Fruit fly (Drosophila melanogaster) whole organism, embryonic: Measurements from ENCODE around the gene dwg.

Source experiments
- Bgb ChIP-seq: fragments of 200-800 bp; sonication (Bioruptor generic); IDR thresholded peaks from 2 replicates; pipeline ENCODE4 v1.3.6; 2022; ENCODE audit warnings: missing biosample characterization, missing genetic modification characterization; ENCODE audit not compliant: partially characterized antibody
- CG10543 ChIP-seq: fragments of 200-800 bp; sonication (Bioruptor generic); optimal IDR thresholded peaks from 3 replicates; lab custom pipeline; 2017; ENCODE audit warnings: missing biosample characterization, mild to moderate bottlenecking, missing genetic modification characterization, moderate library complexity
- CG11504 ChIP-seq: fragments of 200-800 bp; sonication (Bioruptor generic); optimal IDR thresholded peaks from 3 replicates; lab custom pipeline; 2019; ENCODE audit warnings: missing biosample characterization, mild to moderate bottlenecking, missing genetic modification characterization, moderate library complexity
- CG11560 ChIP-seq: fragments of 200-800 bp; sonication (Bioruptor generic); IDR thresholded peaks from 3 replicates; pipeline ENCODE4 v1.3.6; 2022; ENCODE audit warnings: missing biosample characterization, missing genetic modification characterization
- CG12219 ChIP-seq: fragments of 200-800 bp; sonication (Bioruptor generic); optimal IDR thresholded peaks from 3 replicates; lab custom pipeline; 2018; ENCODE audit warnings: missing biosample characterization, mild to moderate bottlenecking, missing genetic modification characterization
- CG14014 ChIP-seq: fragments of 200-800 bp; sonication (Bioruptor generic); IDR thresholded peaks from 2 replicates; pipeline ENCODE4 v1.3.6; 2022; ENCODE audit warnings: missing biosample characterization, missing genetic modification characterization
- CG15269 ChIP-seq: fragments of 200-800 bp; sonication (Bioruptor generic); optimal IDR thresholded peaks from 2 replicates; lab custom pipeline; 2018; ENCODE audit warnings: missing biosample characterization, mild to moderate bottlenecking, missing genetic modification characterization, moderate library complexity
- CG1647 ChIP-seq: fragments of 200-800 bp; sonication (Bioruptor generic); optimal IDR thresholded peaks from 3 replicates; lab custom pipeline; 2016; ENCODE audit warnings: missing biosample characterization, missing genetic modification characterization
- CG17361 ChIP-seq: fragments of 200-800 bp; sonication (Bioruptor generic); IDR thresholded peaks from 3 replicates; pipeline ENCODE4 v1.3.6; 2022; ENCODE audit warnings: missing biosample characterization, missing genetic modification characterization
- CG2712 ChIP-seq: fragments of 200-800 bp; optimal IDR thresholded peaks from 3 replicates; lab custom pipeline; 2019; ENCODE audit warnings: missing biosample characterization, mild to moderate bottlenecking, missing genetic modification characterization, moderate library complexity
- CG30020 ChIP-seq: fragments of 200-800 bp; optimal IDR thresholded peaks from 2 replicates; lab custom pipeline; 2019; ENCODE audit warnings: missing biosample characterization, mild to moderate bottlenecking, missing genetic modification characterization, moderate library complexity
- CG7271 ChIP-seq: fragments of 200-800 bp; sonication (Bioruptor generic); optimal IDR thresholded peaks from 2 replicates; lab custom pipeline; 2018; ENCODE audit warnings: missing biosample characterization, mild to moderate bottlenecking, missing genetic modification characterization, moderate library complexity
- CG7745 ChIP-seq: fragments of 200-800 bp; sonication (Bioruptor generic); optimal IDR thresholded peaks from 2 replicates; lab custom pipeline; 2018; ENCODE audit warnings: missing biosample characterization, mild to moderate bottlenecking, missing genetic modification characterization, moderate library complexity
- CG7928 ChIP-seq: fragments of 200-800 bp; sonication (Bioruptor generic); optimal IDR thresholded peaks from 2 replicates; lab custom pipeline; 2017; ENCODE audit warnings: missing biosample characterization, mild to moderate bottlenecking, missing genetic modification characterization
- CG7987 ChIP-seq: fragments of 200-800 bp; sonication (Bioruptor generic); optimal IDR thresholded peaks from 2 replicates; lab custom pipeline; 2018; ENCODE audit warnings: missing biosample characterization, mild to moderate bottlenecking, missing genetic modification characterization, moderate library complexity
- E2f1 ChIP-seq: fragments of 200-800 bp; sonication (Bioruptor generic); IDR thresholded peaks from 2 replicates; pipeline ENCODE4 v1.3.6; 2022; ENCODE audit warnings: missing biosample characterization, missing genetic modification characterization
- Eip74EF ChIP-seq, 2 experiments: fragments of 200-800 bp in 1 of 2; fragments of >200 bp in 1 of 2; sonication (Bioruptor generic) in 1 of 2; optimal IDR thresholded peaks; 2 replicates each; lab custom pipeline; 2017 to 2019; ENCODE audit warnings: missing biosample characterization in 2 of 2, missing genetic modification characterization in 2 of 2, mild to moderate bottlenecking in 1 of 2, moderate library complexity in 1 of 2
- Hand ChIP-seq: fragments of 200-800 bp; sonication (Bioruptor generic); optimal IDR thresholded peaks from 2 replicates; lab custom pipeline; 2017; ENCODE audit warnings: mild to moderate bottlenecking, missing biosample characterization, missing genetic modification reagents, missing genetic modification characterization
- HmgD ChIP-seq: fragments of 200-800 bp; sonication (Bioruptor generic); optimal IDR thresholded peaks from 3 replicates; lab custom pipeline; 2016; ENCODE audit warnings: missing biosample characterization, missing genetic modification characterization
- MESR4 ChIP-seq: fragments of 200-800 bp; sonication (Bioruptor generic); optimal IDR thresholded peaks from 2 replicates; lab custom pipeline; 2018; ENCODE audit warnings: missing biosample characterization, mild to moderate bottlenecking, missing genetic modification characterization, moderate library complexity
- MTF-1 ChIP-seq: fragments of 200-800 bp; sonication (Bioruptor generic); optimal IDR thresholded peaks from 2 replicates; lab custom pipeline; 2018; ENCODE audit warnings: missing biosample characterization, mild to moderate bottlenecking, missing genetic modification characterization, borderline replicate concordance
- NK7.1 ChIP-seq: fragments of 200-800 bp; sonication (Bioruptor generic); optimal IDR thresholded peaks from 3 replicates; lab custom pipeline; 2016; ENCODE audit warnings: missing biosample characterization, missing genetic modification characterization
- PHDP ChIP-seq: fragments of 200-800 bp; sonication (Bioruptor generic); optimal IDR thresholded peaks from 3 replicates; lab custom pipeline; 2018; ENCODE audit warnings: missing biosample characterization, mild to moderate bottlenecking, missing genetic modification characterization, moderate library complexity
- Side ChIP-seq: fragments of 200-800 bp; sonication (Bioruptor generic); optimal IDR thresholded peaks from 2 replicates; lab custom pipeline; 2016; ENCODE audit warnings: missing biosample characterization, missing genetic modification characterization
- Stat92E ChIP-seq, 3 experiments: fragments of >200 bp in 2 of 3; fragments of 200-800 bp in 1 of 3; sonication (Bioruptor generic) in 1 of 3; optimal IDR thresholded peaks; 2 replicates each; lab custom pipeline; 2017 to 2019; ENCODE audit warnings: missing biosample characterization in 3 of 3, missing genetic modification characterization in 3 of 3, mild to moderate bottlenecking in 1 of 3, moderate library complexity in 1 of 3
- YL-1 ChIP-seq: fragments of 200-800 bp; sonication (Bioruptor generic); optimal IDR thresholded peaks from 3 replicates; lab custom pipeline; 2017; ENCODE audit warnings: missing biosample characterization, mild to moderate bottlenecking, missing genetic modification characterization
- bigmax ChIP-seq: fragments of 200-800 bp; sonication (Bioruptor generic); optimal IDR thresholded peaks from 2 replicates; lab custom pipeline; 2018; ENCODE audit warnings: missing biosample characterization, mild to moderate bottlenecking, missing genetic modification characterization
- cg ChIP-seq: fragments of 200-800 bp; sonication (Bioruptor generic); optimal IDR thresholded peaks from 3 replicates; lab custom pipeline; 2019; ENCODE audit warnings: missing biosample characterization, mild to moderate bottlenecking, missing genetic modification characterization, moderate library complexity
- dan ChIP-seq: fragments of 200-800 bp; sonication (Bioruptor generic); IDR thresholded peaks from 2 replicates; pipeline ENCODE4 v1.3.6; 2022; ENCODE audit warnings: missing biosample characterization, missing genetic modification characterization
- emc ChIP-seq: fragments of 200-800 bp; sonication (Bioruptor generic); optimal IDR thresholded peaks from 2 replicates; lab custom pipeline; 2016; ENCODE audit warnings: missing biosample characterization, missing genetic modification characterization
- ftz-f1 ChIP-seq: fragments of 200-800 bp; sonication (Bioruptor generic); optimal IDR thresholded peaks from 2 replicates; lab custom pipeline; 2016; ENCODE audit warnings: missing biosample characterization, missing genetic modification characterization
- gce ChIP-seq: fragments of 200-800 bp; sonication (Bioruptor generic); IDR thresholded peaks from 3 replicates; pipeline ENCODE4 v1.3.6; 2022; ENCODE audit warnings: missing biosample characterization, missing genetic modification characterization
- gt ChIP-seq: fragments of 200-800 bp; sonication (Bioruptor generic); IDR thresholded peaks from 2 replicates; pipeline ENCODE4 v1.3.6; 2022; ENCODE audit warnings: missing biosample characterization, missing genetic modification characterization
- lilli ChIP-seq: fragments of 200-800 bp; sonication (Bioruptor generic); optimal IDR thresholded peaks from 3 replicates; lab custom pipeline; 2016; ENCODE audit warnings: missing biosample characterization, missing genetic modification characterization
- onecut ChIP-seq: fragments of 200-800 bp; sonication (Bioruptor generic); IDR thresholded peaks from 2 replicates; pipeline ENCODE4 v1.3.6; 2022; ENCODE audit warnings: missing biosample characterization, missing genetic modification characterization
- otp ChIP-seq: fragments of 200-800 bp; sonication (Bioruptor generic); IDR thresholded peaks from 3 replicates; pipeline ENCODE4, ENCODE4 v1.3.6; 2022; ENCODE audit warnings: missing biosample characterization, missing genetic modification characterization
- pan ChIP-seq, 4 experiments: fragments of >200 bp in 3 of 4; fragments of 200-800 bp in 1 of 4; sonication (Bioruptor generic) in 1 of 4; optimal IDR thresholded peaks in 3 of 4; IDR thresholded peaks in 1 of 4; 2 replicates each; pipeline versions ENCODE4 v1.3.6 to Lab custom; 2017 to 2022; ENCODE audit warnings: missing biosample characterization in 2 of 4, missing genetic modification characterization in 2 of 4, mixed read lengths in 1 of 4
- pfk ChIP-seq: fragments of 200-800 bp; sonication (Bioruptor generic); optimal IDR thresholded peaks from 2 replicates; lab custom pipeline; 2018; ENCODE audit warnings: missing biosample characterization, mild to moderate bottlenecking, missing genetic modification characterization, moderate library complexity
- pho ChIP-seq: fragments of 200-800 bp; sonication (Bioruptor generic); optimal IDR thresholded peaks from 2 replicates; lab custom pipeline; 2016; ENCODE audit warnings: missing biosample characterization, missing genetic modification characterization
- pros ChIP-seq: fragments of 200-800 bp; sonication (Bioruptor generic); optimal IDR thresholded peaks from 3 replicates; lab custom pipeline; 2019; ENCODE audit warnings: missing biosample characterization, mild to moderate bottlenecking, missing genetic modification characterization, moderate library complexity
- psq ChIP-seq: fragments of 200-800 bp; sonication (Bioruptor generic); optimal IDR thresholded peaks from 2 replicates; lab custom pipeline; 2017; ENCODE audit warnings: missing biosample characterization, missing genetic modification characterization
- rib ChIP-seq: fragments of 200-800 bp; sonication (Bioruptor generic); IDR thresholded peaks from 2 replicates; pipeline ENCODE4 v1.3.6; 2022; ENCODE audit warnings: missing biosample characterization, missing genetic modification characterization
- row ChIP-seq: fragments of 200-800 bp; sonication (Bioruptor generic); IDR thresholded peaks from 3 replicates; pipeline ENCODE4 v1.3.6; 2022; ENCODE audit warnings: missing biosample characterization, missing genetic modification characterization
- sc ChIP-seq, 3 experiments: fragments of >200 bp in 2 of 3; fragments of 200-800 bp in 1 of 3; sonication (Bioruptor generic) in 1 of 3; optimal IDR thresholded peaks; 2 replicates in 2 of 3; 3 replicates in 1 of 3; lab custom pipeline; 2017; ENCODE audit warnings: mild to moderate bottlenecking in 1 of 3, missing biosample characterization in 1 of 3, missing genetic modification characterization in 1 of 3, missing genetic modification reagents in 1 of 3
- slp2 ChIP-seq: fragments of 200-800 bp; sonication (Bioruptor generic); optimal IDR thresholded peaks from 2 replicates; lab custom pipeline; 2016; ENCODE audit warnings: missing biosample characterization, missing genetic modification characterization
- sr ChIP-seq: fragments of 200-800 bp; sonication (Bioruptor generic); IDR thresholded peaks from 3 replicates; pipeline ENCODE4 v1.3.6; 2022; ENCODE audit warnings: missing biosample characterization, missing genetic modification characterization
- wdn ChIP-seq: fragments of 200-800 bp; sonication (Bioruptor generic); IDR thresholded peaks from 2 replicates; pipeline ENCODE4 v1.3.6; 2022; ENCODE audit warnings: missing biosample characterization, missing genetic modification characterization
- yki ChIP-seq: fragments of >200 bp; optimal IDR thresholded peaks from 3 replicates; lab custom pipeline; 2018
- zen ChIP-seq: fragments of 200-800 bp; sonication (Bioruptor generic); optimal IDR thresholded peaks from 3 replicates; lab custom pipeline; 2018; ENCODE audit warnings: missing biosample characterization, mild to moderate bottlenecking, missing genetic modification characterization, moderate library complexity

Gene dwg

DNA sequence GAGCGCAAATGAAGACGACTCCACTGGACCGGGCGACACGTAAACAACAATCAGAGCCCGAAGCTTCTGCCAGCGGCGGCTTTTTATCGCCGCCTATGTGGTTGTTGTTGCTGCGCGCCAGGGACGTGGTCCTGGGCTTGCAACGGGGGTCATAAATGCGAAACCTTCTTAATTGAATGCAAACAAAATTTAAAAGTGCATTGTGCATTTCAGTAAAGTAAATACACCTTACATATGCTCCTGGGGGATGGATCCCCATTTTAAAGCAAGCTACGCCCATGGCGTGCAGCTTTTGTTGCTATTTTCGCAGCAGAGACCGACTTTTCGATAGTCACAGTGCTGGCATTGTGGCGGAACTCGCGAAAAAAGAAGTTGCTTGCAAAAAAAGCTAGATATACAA is 23.8 kb upstream of the dwg start, which contains the start of gene Ugalt (continued):
- TF ChIP-seq NK7.1 (GFP tag; lab: Kevin White, UChicago) (peak; percentile 100), pfk (peak; percentile 89), CG2712 (tag; lab: Kevin White, UChicago) (peak; percentile 100), CG30020 (peak; percentile 94), CG12219 (GFP tag; lab: Kevin White, UChicago) (peak; percentile 100), pros (GFP tag; lab: Kevin White, UChicago) (peak; percentile 95), Side (peak; percentile 100), CG11504 (tag; lab: Kevin White, UChicago) (peak; percentile 99), ftz-f1 (GFP tag; lab: Kevin White, UChicago) (peak; percentile 99), row (GFP tag; lab: Robert Waterston, UW) (peak; percentile 100), HmgD (GFP tag; lab: Kevin White, UChicago) (peak; percentile 100), zen (tag; lab: Kevin White, UChicago) (peak; percentile 100), onecut (peak; percentile 100), CG14014 (GFP tag; lab: Robert Waterston, UW) (peak; percentile 100), CG10543 (GFP tag; lab: Kevin White, UChicago) (peak; percentile 100), E2f1 (GFP tag; lab: Robert Waterston, UW) (peak; percentile 100), pan (optimal IDR thresholded peaks at IDR 0.05; lab: Kevin White, UChicago) (no peak), pan (GFP tag; optimal IDR thresholded peaks at IDR 0.05 in 1 of 2, IDR thresholded peaks at IDR 0.05 in 1 of 2) (peak in 1 of 2 experiments; percentile 100), CG7271 (tag; lab: Kevin White, UChicago) (peak; percentile 100), sr (GFP tag; lab: Robert Waterston, UW) (peak; percentile 100), Hand (peak; percentile 100), gt (peak; percentile 100), CG7745 (peak; percentile 96), CG11560 (tag; lab: Robert Waterston, UW) (peak; percentile 98), CG7987 (peak; percentile 100), PHDP (tag; lab: Kevin White, UChicago) (peak; percentile 100), psq (GFP tag; lab: Kevin White, UChicago) (peak; percentile 99), Stat92E (GFP tag; optimal IDR thresholded peaks at IDR 0.05; lab: Kevin White, UChicago) (peak in 1 of 3 experiments; percentile 99), emc (GFP tag; lab: Kevin White, UChicago) (peak; percentile 100), MTF-1 (GFP tag; lab: Kevin White, UChicago) (peak; percentile 100), otp (GFP tag; lab: Robert Waterston, UW) (peak; percentile 100), Bgb (peak; percentile 50), dan (peak; percentile 100), CG17361 (GFP tag; lab: Robert Waterston, UW) (peak; percentile 100), CG15269 (tag; lab: Kevin White, UChicago) (peak; percentile 100), Eip74EF (GFP tag; optimal IDR thresholded peaks at IDR 0.05; lab: Kevin White, UChicago) (peak in 1 of 2 experiments; percentile 100), CG7928 (GFP tag; lab: Kevin White, UChicago) (peak; percentile 96), CG1647 (GFP tag; lab: Kevin White, UChicago) (peak; percentile 100), pho (peak; percentile 100), lilli (peak; percentile 100), cg (GFP tag; lab: Kevin White, UChicago) (peak; percentile 25), MESR4 (GFP tag; lab: Kevin White, UChicago) (peak; percentile 100), slp2 (GFP tag; lab: Kevin White, UChicago) (peak; percentile 100), YL-1 (GFP tag; lab: Kevin White, UChicago) (peak; percentile 100), bigmax (GFP tag; lab: Kevin White, UChicago) (peak; percentile 94), wdn (GFP tag; lab: Robert Waterston, UW) (peak; percentile 100), rib (GFP tag; lab: Robert Waterston, UW) (peak; percentile 100), gce (peak; percentile 100), yki (lab: Kevin White, UChicago) (no peak), sc (optimal IDR thresholded peaks at IDR 0.05; lab: Kevin White, UChicago) (no peak), sc (GFP tag; optimal IDR thresholded peaks at IDR 0.05; lab: Kevin White, UChicago) (peak; percentile 100)
